Worm (Caenorhabditis elegans) whole organism, L2 larva: ENCODE results near the gene scl-26.

ENCODE experiments used
- lin-11 ChIP-seq: fragments of 150-350 bp; sonication (generic microtip); optimal IDR thresholded peaks from 2 replicates; lab custom pipeline; 2014; ENCODE audit warnings: missing biosample characterization, missing genetic modification characterization, inconsistent platforms, mixed read lengths
- nhr-10 ChIP-seq: sonication (generic microtip); optimal IDR thresholded peaks from 2 replicates; lab custom pipeline; 2017; ENCODE audit warnings: missing biosample characterization, missing genetic modification characterization
- nhr-25 ChIP-seq: fragments of 150-350 bp; sonication (generic microtip); optimal IDR thresholded peaks from 3 replicates; lab custom pipeline; 2014; ENCODE audit warnings: missing biosample characterization, missing genetic modification characterization
- snpc-4 ChIP-seq: fragments of 150-350 bp; optimal IDR thresholded peaks from 2 replicates; lab custom pipeline; 2014; ENCODE audit warnings: missing biosample characterization, missing genetic modification characterization

ce11 chrV:7604858-7605257 lies 3.5 kb upstream of the scl-26 start, which contains the start of gene clec-213:
- TF ChIP-seq lin-11: no peak
- TF ChIP-seq nhr-10 (tag; lab: Kevin White, UChicago): no peak
- TF ChIP-seq snpc-4: no peak
- TF ChIP-seq nhr-25 (tag; lab: Kevin White, UChicago): no peak
